Worm (Caenorhabditis elegans) whole organism, L1 larva: ENCODE measurements around the gene wdr-31.

Source experiments
- C04F5.9 ChIP-seq: sonication (generic microtip); optimal IDR thresholded peaks from 2 replicates; lab custom pipeline; 2016; ENCODE audit warnings: missing genetic modification characterization, missing compliant biosample characterization
- C34B4.2 ChIP-seq: sonication (generic microtip); optimal IDR thresholded peaks from 2 replicates; lab custom pipeline; 2017; ENCODE audit warnings: mild to moderate bottlenecking, missing genetic modification characterization, missing compliant biosample characterization
- aha-1 ChIP-seq: fragments of 150-350 bp; optimal IDR thresholded peaks from 2 replicates; lab custom pipeline; 2014; ENCODE audit warnings: missing biosample characterization, missing genetic modification characterization
- alr-1 ChIP-seq: fragments of 200-800 bp; sonication (Bioruptor generic); optimal IDR thresholded peaks from 2 replicates; lab custom pipeline; 2018; ENCODE audit warnings: borderline replicate concordance, mild to moderate bottlenecking, missing genetic modification characterization, missing compliant biosample characterization
- aly-2 ChIP-seq: fragments of 150-350 bp; optimal IDR thresholded peaks from 2 replicates; lab custom pipeline; 2014; ENCODE audit warnings: missing biosample characterization, missing genetic modification characterization
- blmp-1 ChIP-seq: fragments of 150-350 bp; optimal IDR thresholded peaks from 2 replicates; lab custom pipeline; 2014; ENCODE audit warnings: missing biosample characterization, missing genetic modification characterization
- ceh-63 ChIP-seq: fragments of 200-800 bp; sonication (Bioruptor generic); optimal IDR thresholded peaks from 2 replicates; lab custom pipeline; 2018; ENCODE audit warnings: mild to moderate bottlenecking, missing genetic modification characterization, missing compliant biosample characterization
- ceh-88 ChIP-seq: fragments of 200-800 bp; sonication (Bioruptor generic); IDR thresholded peaks from 2 replicates; pipeline ENCODE4 v1.3.6; 2022; ENCODE audit warnings: missing genetic modification characterization, missing compliant biosample characterization
- efl-3 ChIP-seq: fragments of 200-800 bp; sonication (Bioruptor generic); optimal IDR thresholded peaks from 2 replicates; lab custom pipeline; 2018; ENCODE audit warnings: mild to moderate bottlenecking, missing genetic modification characterization, missing compliant biosample characterization
- egl-27 ChIP-seq, 2 experiments: fragments of 150-350 bp in 1 of 2; sonication (generic microtip); optimal IDR thresholded peaks; 3 replicates each; lab custom pipeline; 2017 to 2018; ENCODE audit warnings: missing biosample characterization in 2 of 2, missing genetic modification characterization in 2 of 2, missing genetic modification reagents in 2 of 2
- ets-5 ChIP-seq: fragments of 200-800 bp; sonication (Bioruptor generic); IDR thresholded peaks from 2 replicates; pipeline ENCODE4 v1.3.6; 2022; ENCODE audit warnings: missing genetic modification characterization, missing compliant biosample characterization
- fkh-10 ChIP-seq: sonication (generic microtip); optimal IDR thresholded peaks from 2 replicates; lab custom pipeline; 2017; ENCODE audit warnings: missing biosample characterization, missing genetic modification reagents, missing genetic modification characterization
- fkh-4 ChIP-seq: sonication (generic microtip); optimal IDR thresholded peaks from 2 replicates; lab custom pipeline; 2016; ENCODE audit warnings: missing compliant biosample characterization, missing genetic modification characterization, borderline replicate concordance
- fkh-8 ChIP-seq: sonication (generic microtip); optimal IDR thresholded peaks from 2 replicates; lab custom pipeline; 2016; ENCODE audit warnings: mild to moderate bottlenecking, missing genetic modification characterization, missing compliant biosample characterization
- fos-1 ChIP-seq: fragments of 150-350 bp; optimal IDR thresholded peaks from 2 replicates; lab custom pipeline; 2014; ENCODE audit warnings: missing biosample characterization, missing genetic modification characterization
- hlh-17 ChIP-seq: fragments of 200-800 bp; sonication (Bioruptor generic); optimal IDR thresholded peaks from 2 replicates; lab custom pipeline; 2018; ENCODE audit warnings: missing genetic modification characterization, mild to moderate bottlenecking, missing compliant biosample characterization, moderate library complexity, borderline replicate concordance
- hlh-4 ChIP-seq: sonication (generic microtip); optimal IDR thresholded peaks from 2 replicates; lab custom pipeline; 2016; ENCODE audit warnings: mild to moderate bottlenecking, missing genetic modification characterization, missing compliant biosample characterization
- irx-1 ChIP-seq: sonication (generic microtip); optimal IDR thresholded peaks from 2 replicates; lab custom pipeline; 2016; ENCODE audit warnings: missing genetic modification characterization, missing compliant biosample characterization
- isw-1 ChIP-seq: fragments of 200-800 bp; sonication (Bioruptor generic); IDR thresholded peaks from 2 replicates; pipeline ENCODE4 v1.3.6; 2022; ENCODE audit warnings: missing genetic modification characterization, missing compliant biosample characterization
- jun-1 ChIP-seq: fragments of 150-350 bp; optimal IDR thresholded peaks from 2 replicates; lab custom pipeline; 2014; ENCODE audit warnings: missing biosample characterization, missing genetic modification reagents, missing genetic modification characterization
- lin-14 ChIP-seq: fragments of 200-800 bp; sonication (Bioruptor generic); optimal IDR thresholded peaks from 2 replicates; lab custom pipeline; 2018; ENCODE audit warnings: mild to moderate bottlenecking, missing genetic modification characterization, moderate library complexity, missing compliant biosample characterization
- lin-35 ChIP-seq, 2 experiments: fragments of 150-350 bp; optimal IDR thresholded peaks; 2 replicates each; lab custom pipeline; 2014; ENCODE audit warnings: missing biosample characterization in 2 of 2, missing genetic modification characterization in 2 of 2, missing genetic modification reagents in 2 of 2
- lin-39 ChIP-seq: fragments of 150-350 bp; optimal IDR thresholded peaks from 2 replicates; lab custom pipeline; 2014; ENCODE audit warnings: missing biosample characterization, missing genetic modification reagents, missing genetic modification characterization
- mab-9 ChIP-seq: fragments of 200-800 bp; sonication (Bioruptor generic); IDR thresholded peaks from 2 replicates; pipeline ENCODE4 v1.3.6; 2022; ENCODE audit warnings: missing genetic modification reagents, missing genetic modification characterization, missing compliant biosample characterization
- mdl-1 ChIP-seq, 2 experiments: fragments of 150-350 bp; optimal IDR thresholded peaks; 2 replicates each; lab custom pipeline; 2014 to 2017; ENCODE audit warnings: missing biosample characterization in 2 of 2, missing genetic modification characterization in 2 of 2, inconsistent platforms in 1 of 2
- mef-2 ChIP-seq: fragments of 150-350 bp; optimal IDR thresholded peaks from 2 replicates; lab custom pipeline; 2014; ENCODE audit warnings: missing biosample characterization, missing genetic modification characterization
- mep-1 ChIP-seq: fragments of 150-350 bp; optimal IDR thresholded peaks from 2 replicates; lab custom pipeline; 2014; ENCODE audit warnings: missing biosample characterization, missing genetic modification characterization
- nhr-11 ChIP-seq: fragments of 150-350 bp; optimal IDR thresholded peaks from 2 replicates; lab custom pipeline; 2014; ENCODE audit warnings: missing biosample characterization, missing genetic modification characterization
- nhr-12 ChIP-seq: sonication (generic microtip); optimal IDR thresholded peaks from 2 replicates; lab custom pipeline; 2017; ENCODE audit warnings: missing biosample characterization, missing genetic modification characterization
- nhr-19 ChIP-seq: fragments of 200-800 bp; sonication (Bioruptor generic); conservative IDR thresholded peaks from 2 replicates; pipeline ENCODE4 v1.3.6; 2022; ENCODE audit warnings: missing genetic modification characterization, missing compliant biosample characterization
- nhr-28 ChIP-seq: fragments of 150-350 bp; optimal IDR thresholded peaks from 2 replicates; lab custom pipeline; 2014; ENCODE audit warnings: missing biosample characterization, missing genetic modification characterization
- nhr-71 ChIP-seq: sonication (generic microtip); optimal IDR thresholded peaks from 2 replicates; lab custom pipeline; 2016; ENCODE audit warnings: mild to moderate bottlenecking, missing genetic modification characterization, moderate library complexity, missing compliant biosample characterization
- nhr-76 ChIP-seq: sonication (generic microtip); optimal IDR thresholded peaks from 2 replicates; lab custom pipeline; 2017; ENCODE audit warnings: missing biosample characterization, missing genetic modification characterization
- nhr-84 ChIP-seq: sonication (generic microtip); optimal IDR thresholded peaks from 2 replicates; lab custom pipeline; 2017; ENCODE audit warnings: missing biosample characterization, missing genetic modification characterization
- nhr-85 ChIP-seq: sonication (generic microtip); peaks from one replicate; lab custom pipeline; 2016; ENCODE audit warnings: missing genetic modification characterization, inconsistent platforms, missing compliant biosample characterization
- pax-3 ChIP-seq: fragments of 200-800 bp; sonication (Bioruptor generic); optimal IDR thresholded peaks from 2 replicates; lab custom pipeline; 2018; ENCODE audit warnings: mild to moderate bottlenecking, missing genetic modification characterization, moderate library complexity, missing compliant biosample characterization
- rnt-1 ChIP-seq: sonication (generic microtip); optimal IDR thresholded peaks from 2 replicates; lab custom pipeline; 2016; ENCODE audit warnings: mild to moderate bottlenecking, missing genetic modification characterization, moderate library complexity, missing compliant biosample characterization
- snu-23 ChIP-seq: sonication (generic microtip); optimal IDR thresholded peaks from 2 replicates; lab custom pipeline; 2016; ENCODE audit warnings: missing genetic modification characterization, missing compliant biosample characterization
- tlp-1 ChIP-seq: fragments of 150-350 bp; optimal IDR thresholded peaks from 2 replicates; lab custom pipeline; 2014; ENCODE audit warnings: missing biosample characterization, missing genetic modification characterization
- unc-86 ChIP-seq: sonication (generic microtip); optimal IDR thresholded peaks from 2 replicates; lab custom pipeline; 2016; ENCODE audit warnings: missing genetic modification characterization, missing compliant biosample characterization
- zag-1 ChIP-seq: fragments of 150-350 bp; optimal IDR thresholded peaks from 2 replicates; lab custom pipeline; 2014; ENCODE audit warnings: missing biosample characterization, missing genetic modification characterization
- ztf-11 ChIP-seq, 2 experiments: sonication (generic microtip); optimal IDR thresholded peaks; 2 replicates each; lab custom pipeline; 2016 to 2017; ENCODE audit warnings: missing genetic modification characterization in 2 of 2, missing biosample characterization in 1 of 2, missing compliant biosample characterization in 1 of 2

The wdr-31 gene

DNA sequence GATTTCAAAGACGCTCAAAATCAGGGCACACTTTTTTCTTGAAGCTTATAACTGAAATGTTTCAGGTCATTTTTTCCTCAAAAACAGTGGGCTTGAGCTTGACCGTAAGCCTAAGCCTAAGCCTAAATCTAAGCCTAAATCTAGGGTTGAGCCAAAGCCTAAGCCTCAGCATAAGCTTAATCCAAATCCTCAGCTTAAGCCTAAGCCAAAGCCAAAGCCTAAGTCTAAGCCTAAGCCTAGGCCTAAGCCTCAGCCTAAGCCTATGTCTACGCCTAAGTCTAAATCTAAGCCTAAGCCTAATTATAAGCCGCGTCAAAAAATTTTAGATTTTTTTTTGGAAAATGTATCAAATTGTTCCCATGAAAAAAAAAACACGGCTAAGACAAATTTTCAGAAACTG is 826 bp downstream of the wdr-31 start:
- TF ChIP-seq nhr-12 (no peak), unc-86 (tag; lab: Kevin White, UChicago) (no peak), nhr-84 (tag; lab: Kevin White, UChicago) (no peak), hlh-4 (no peak), nhr-11 (tag; lab: Kevin White, UChicago) (no peak), nhr-85 (tag; lab: Kevin White, UChicago) (no peak), tlp-1 (no peak), fkh-8 (tag; lab: Kevin White, UChicago) (no peak), mep-1 (no peak), irx-1 (no peak), mab-9 (GFP tag; lab: Robert Waterston, UW) (no peak), nhr-28 (no peak), lin-35 (GFP tag; optimal IDR thresholded peaks at IDR 0.05; lab: Kevin White, UChicago) (no peak), fos-1 (tag; lab: Kevin White, UChicago) (no peak), nhr-71 (no peak)

DNA sequence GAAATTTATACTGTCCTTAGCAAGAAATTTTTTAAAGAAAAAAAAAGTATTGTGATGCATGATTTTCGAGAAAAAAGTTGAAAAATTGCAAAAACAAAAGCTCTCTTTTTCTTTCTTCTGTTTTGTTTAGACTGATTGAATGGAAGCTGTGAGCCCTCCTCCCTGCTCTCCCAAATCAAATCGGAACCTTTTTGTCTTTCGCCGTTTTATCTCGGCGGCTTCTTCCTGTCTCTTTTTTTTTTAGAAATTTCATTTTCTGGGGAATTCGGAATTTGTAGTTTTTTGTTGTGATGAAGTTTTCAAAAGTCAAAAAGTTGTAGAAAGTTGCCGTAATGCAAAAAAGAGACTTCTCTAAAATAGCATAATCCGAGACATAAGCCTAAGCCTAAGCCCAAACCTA is 4.4 kb downstream of the wdr-31 start:
- peak; percentile 63 for TF ChIP-seq fkh-10 (GFP tag; lab: Kevin White, UChicago)
- no peak for TF ChIP-seq jun-1 (tag; lab: Kevin White, UChicago)
- TF ChIP-seq lin-14 (GFP tag; lab: Kevin White, UChicago): peak; percentile 34

DNA sequence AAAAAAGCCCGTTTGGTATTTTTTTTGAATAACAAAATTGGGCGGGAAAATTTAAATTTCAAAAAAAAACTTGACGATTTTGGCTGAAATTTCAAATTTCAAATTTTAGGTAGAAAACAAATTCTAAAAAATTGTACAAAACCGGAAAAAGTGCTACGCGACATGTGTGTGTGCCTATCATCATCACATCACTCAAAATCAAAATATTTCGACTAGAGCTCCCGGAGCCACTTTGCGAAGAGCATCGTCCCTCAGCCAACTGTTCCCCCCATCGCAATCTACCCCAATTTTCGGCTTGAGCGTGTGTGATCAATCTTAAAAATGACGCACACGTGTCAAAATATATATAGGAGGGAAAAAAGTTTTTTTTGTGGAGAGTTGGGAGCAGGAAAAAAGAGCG is 8.3 kb downstream of the wdr-31 start:
- TF ChIP-seq nhr-71 (peak; percentile 0), hlh-17 (no peak), rnt-1 (tag; lab: Kevin White, UChicago) (peak; percentile 43), lin-14 (GFP tag; lab: Kevin White, UChicago) (peak; percentile 33)

DNA sequence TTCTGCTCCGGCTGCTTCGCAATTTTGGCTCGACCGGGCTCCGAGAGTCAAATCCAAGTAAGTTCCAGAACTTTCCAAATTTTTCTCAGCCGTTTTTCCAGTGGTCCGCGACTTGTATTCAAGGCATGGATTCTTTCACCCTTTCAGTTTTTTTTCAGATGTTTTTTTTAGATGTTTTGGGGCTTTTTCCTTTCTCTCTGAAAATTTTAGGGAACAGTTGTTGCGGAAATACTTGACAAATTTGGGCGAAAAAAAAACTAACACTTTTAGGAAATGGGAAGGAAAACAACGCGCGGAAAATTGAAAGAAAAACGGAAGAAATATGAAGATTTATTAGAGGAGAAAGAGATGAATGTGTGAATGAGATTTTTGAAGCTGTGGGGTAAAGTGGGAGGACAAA is 9.5 kb downstream of the wdr-31 start, which contains the start of the genes T05A8.11 and nep-2:
Gene T05A8.11 (minus strand): TSS at position 101 of the 400 bp plus-strand sequence.
Gene nep-2 (minus strand): TSS at position 192 of the 400 bp plus-strand sequence.
- TF ChIP-seq blmp-1 (tag; lab: Kevin White, UChicago): no peak
- TF ChIP-seq nhr-84 (tag; lab: Kevin White, UChicago): no peak
- no peak for TF ChIP-seq mef-2 (tag; lab: Kevin White, UChicago)
- no peak for TF ChIP-seq C34B4.2 (tag; lab: Kevin White, UChicago)
- TF ChIP-seq nhr-12: no peak
- TF ChIP-seq jun-1 (tag; lab: Kevin White, UChicago): no peak
- TF ChIP-seq C04F5.9: no peak
- no peak for TF ChIP-seq isw-1 (GFP tag; lab: Robert Waterston, UW)
- no peak for TF ChIP-seq lin-39 (tag; lab: Kevin White, UChicago)
- TF ChIP-seq egl-27 (tag; optimal IDR thresholded peaks at IDR 0.05; lab: Kevin White, UChicago): no peak
- no peak for TF ChIP-seq aha-1 (tag; lab: Kevin White, UChicago)

DNA sequence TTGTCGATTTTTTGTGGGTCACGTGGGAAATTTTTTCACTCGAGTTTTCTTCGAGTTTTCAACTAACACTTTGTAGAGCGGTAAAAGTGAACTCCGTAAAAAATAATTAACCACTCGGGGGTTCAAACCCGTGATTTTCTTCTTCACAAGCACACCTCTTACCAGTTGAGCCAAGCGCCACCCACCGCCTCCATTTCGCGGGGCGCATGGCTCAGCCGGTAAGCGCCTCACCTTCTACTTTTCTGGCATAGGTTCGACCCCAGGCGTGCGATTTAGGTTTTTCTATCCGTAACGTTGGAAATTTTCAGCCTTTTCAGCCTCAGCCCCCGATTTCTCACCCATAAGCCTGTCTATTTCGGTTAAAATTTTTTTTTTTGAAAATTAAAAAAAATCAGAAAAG is 13.1 kb downstream of the wdr-31 start:
- TF ChIP-seq fkh-4 (tag; lab: Kevin White, UChicago) (no peak), lin-35 (GFP tag; optimal IDR thresholded peaks at IDR 0.05; lab: Kevin White, UChicago) (no peak), alr-1 (tag; lab: Kevin White, UChicago) (no peak), fkh-8 (tag; lab: Kevin White, UChicago) (no peak), nhr-76 (tag; lab: Kevin White, UChicago) (no peak), nhr-71 (no peak), nhr-19 (GFP tag; lab: Robert Waterston, UW) (no peak), nhr-11 (tag; lab: Kevin White, UChicago) (no peak), mef-2 (tag; lab: Kevin White, UChicago) (no peak), snu-23 (GFP tag; lab: Kevin White, UChicago) (no peak)

DNA sequence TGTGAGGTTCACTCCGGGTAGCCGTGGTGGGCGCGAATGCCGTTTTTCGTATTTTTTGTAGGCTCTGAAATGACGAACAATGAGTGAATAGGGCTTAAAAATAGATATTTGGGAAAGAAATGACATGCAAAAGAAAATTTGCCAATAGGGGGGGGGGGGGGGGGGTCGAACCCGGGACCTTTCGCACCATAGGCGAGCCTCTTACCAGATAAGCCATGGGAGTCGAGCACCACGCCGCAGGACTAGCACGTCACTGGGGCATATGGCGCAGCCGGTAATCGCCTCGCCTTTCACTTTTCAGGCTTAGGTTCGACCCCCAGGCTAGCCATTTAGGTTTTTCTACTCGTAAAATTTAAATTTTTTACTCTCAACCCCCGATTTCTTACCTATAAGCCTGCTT is 15.9 kb downstream of the wdr-31 start:
- TF ChIP-seq rnt-1 (tag; lab: Kevin White, UChicago) (no peak), ceh-63 (GFP tag; lab: Kevin White, UChicago) (no peak), aly-2 (tag; lab: Kevin White, UChicago) (no peak), nhr-76 (tag; lab: Kevin White, UChicago) (no peak), pax-3 (tag; lab: Kevin White, UChicago) (no peak), ztf-11 (tag; optimal IDR thresholded peaks at IDR 0.05; lab: Kevin White, UChicago) (no peak), lin-35 (GFP tag; optimal IDR thresholded peaks at IDR 0.05; lab: Kevin White, UChicago) (no peak), mef-2 (tag; lab: Kevin White, UChicago) (no peak), ceh-88 (GFP tag; lab: Robert Waterston, UW) (no peak), irx-1 (no peak), unc-86 (tag; lab: Kevin White, UChicago) (no peak), efl-3 (no peak), isw-1 (GFP tag; lab: Robert Waterston, UW) (no peak), mdl-1 (tag; optimal IDR thresholded peaks at IDR 0.05; lab: Kevin White, UChicago) (no peak), zag-1 (tag; lab: Kevin White, UChicago) (no peak), lin-14 (GFP tag; lab: Kevin White, UChicago) (no peak), nhr-19 (GFP tag; lab: Robert Waterston, UW) (no peak), ets-5 (GFP tag; lab: Robert Waterston, UW) (no peak), nhr-71 (no peak)
